Worm (Caenorhabditis elegans) whole organism, L1 larva: ENCODE measurements around the gene fbxa-179.

Source experiments
- blmp-1 ChIP-seq: fragments of 150-350 bp; optimal IDR thresholded peaks from 2 replicates; lab custom pipeline; 2014; ENCODE audit warnings: missing biosample characterization, missing genetic modification characterization
- egl-13 ChIP-seq: sonication (generic microtip); optimal IDR thresholded peaks from 2 replicates; lab custom pipeline; 2016; ENCODE audit warnings: missing genotype, missing genetic modification reagents, missing genetic modification characterization, missing compliant biosample characterization
- hlh-17 ChIP-seq: fragments of 200-800 bp; sonication (Bioruptor generic); optimal IDR thresholded peaks from 2 replicates; lab custom pipeline; 2018; ENCODE audit warnings: missing genetic modification characterization, mild to moderate bottlenecking, missing compliant biosample characterization, moderate library complexity, borderline replicate concordance
- mef-2 ChIP-seq: fragments of 150-350 bp; optimal IDR thresholded peaks from 2 replicates; lab custom pipeline; 2014; ENCODE audit warnings: missing biosample characterization, missing genetic modification characterization
- nhr-77 ChIP-seq: fragments of 150-350 bp; optimal IDR thresholded peaks from 2 replicates; lab custom pipeline; 2014; ENCODE audit warnings: missing biosample characterization, missing genetic modification characterization
- sox-4 ChIP-seq: sonication (generic microtip); optimal IDR thresholded peaks from 2 replicates; lab custom pipeline; 2016; ENCODE audit warnings: missing genetic modification characterization, missing compliant biosample characterization
- sup-37 ChIP-seq: fragments of 200-800 bp; sonication (Bioruptor generic); optimal IDR thresholded peaks from 2 replicates; lab custom pipeline; 2018; ENCODE audit warnings: mild to moderate bottlenecking, missing genetic modification characterization, missing compliant biosample characterization
- unc-62 ChIP-seq: fragments of 150-350 bp; optimal IDR thresholded peaks from 2 replicates; lab custom pipeline; 2014; ENCODE audit warnings: missing biosample characterization, missing genetic modification reagents, missing genetic modification characterization
- unc-86 ChIP-seq: sonication (generic microtip); optimal IDR thresholded peaks from 2 replicates; lab custom pipeline; 2016; ENCODE audit warnings: missing genetic modification characterization, missing compliant biosample characterization

- TF ChIP-seq mef-2 (tag; lab: Kevin White, UChicago): no peak
- TF ChIP-seq blmp-1: no peak
- TF ChIP-seq nhr-77 (tag; lab: Kevin White, UChicago): no peak
- TF ChIP-seq unc-62 (GFP tag; lab: Kevin White, UChicago): no peak
- no peak for TF ChIP-seq unc-86 (tag; lab: Kevin White, UChicago)
- no peak for TF ChIP-seq hlh-17 (GFP tag; lab: Kevin White, UChicago)
- no peak for TF ChIP-seq egl-13 (tag; lab: Kevin White, UChicago)
- TF ChIP-seq sup-37 (GFP tag; lab: Kevin White, UChicago): no peak
- no peak for TF ChIP-seq sox-4 (tag; lab: Kevin White, UChicago)
Observed at ce11 chrX:14377169-14377568, 35.5 kb downstream of the fbxa-179 start, which contains the start of gene Y60A9A.1.
